Worm (Caenorhabditis elegans) whole organism, L2 larva: ENCODE measurements around the gene nrf-6.

Experiments
- C34F6.9 ChIP-seq: fragments of 150-350 bp; optimal IDR thresholded peaks from 2 replicates; lab custom pipeline; 2014; ENCODE audit warnings: missing biosample characterization, missing genetic modification characterization
- F13H6.1 ChIP-seq: sonication (generic microtip); optimal IDR thresholded peaks from 2 replicates; lab custom pipeline; 2016; ENCODE audit warnings: missing genetic modification characterization, missing compliant biosample characterization
- R02D3.7 ChIP-seq: fragments of 150-350 bp; optimal IDR thresholded peaks from 2 replicates; lab custom pipeline; 2014; ENCODE audit warnings: missing biosample characterization, missing genetic modification characterization
- Y55F3AM.14 ChIP-seq: fragments of 200-800 bp; sonication (Bioruptor generic); optimal IDR thresholded peaks from 2 replicates; lab custom pipeline; 2018; ENCODE audit warnings: mild to moderate bottlenecking, missing genetic modification characterization, missing compliant biosample characterization
- ZK546.5 ChIP-seq: sonication (generic microtip); optimal IDR thresholded peaks from 2 replicates; lab custom pipeline; 2017; ENCODE audit warnings: missing biosample characterization, missing genetic modification characterization
- alr-1 ChIP-seq: fragments of 150-350 bp; optimal IDR thresholded peaks from 2 replicates; lab custom pipeline; 2014; ENCODE audit warnings: missing biosample characterization, missing genetic modification characterization
- blmp-1 ChIP-seq: sonication (generic microtip); optimal IDR thresholded peaks from 2 replicates; lab custom pipeline; 2017; ENCODE audit warnings: missing genetic modification characterization, mild to moderate bottlenecking, missing compliant biosample characterization, antibody characterized with exemption, moderate library complexity; ENCODE audit not compliant: insufficient read depth
- ceh-16 ChIP-seq: fragments of 150-350 bp; optimal IDR thresholded peaks from 2 replicates; lab custom pipeline; 2014; ENCODE audit warnings: missing biosample characterization, missing genetic modification characterization
- ceh-82 ChIP-seq: fragments of 150-350 bp; optimal IDR thresholded peaks from 2 replicates; lab custom pipeline; 2014; ENCODE audit warnings: missing biosample characterization, missing genetic modification characterization
- dmd-4 ChIP-seq: sonication (generic microtip); optimal IDR thresholded peaks from 2 replicates; lab custom pipeline; 2017; ENCODE audit warnings: missing biosample characterization, missing genetic modification characterization
- fos-1 ChIP-seq: fragments of 150-350 bp; optimal IDR thresholded peaks from 2 replicates; lab custom pipeline; 2014; ENCODE audit warnings: missing biosample characterization, missing genetic modification characterization
- gmeb-1 ChIP-seq: fragments of 150-350 bp; optimal IDR thresholded peaks from 2 replicates; lab custom pipeline; 2014; ENCODE audit warnings: missing biosample characterization, missing genetic modification characterization
- lin-13 ChIP-seq: fragments of 150-350 bp; optimal IDR thresholded peaks from 2 replicates; lab custom pipeline; 2014; ENCODE audit warnings: missing biosample characterization, missing genetic modification reagents, missing genetic modification characterization
- lin-39 ChIP-seq: fragments of 150-350 bp; optimal IDR thresholded peaks from 2 replicates; lab custom pipeline; 2014; ENCODE audit warnings: missing biosample characterization, missing genetic modification reagents, missing genetic modification characterization
- lsy-2 ChIP-seq, 2 experiments: fragments of 150-350 bp in 1 of 2; sonication (generic microtip) in 1 of 2; optimal IDR thresholded peaks; 2 replicates each; lab custom pipeline; 2014 to 2017; ENCODE audit warnings: missing biosample characterization in 2 of 2, missing genetic modification characterization in 2 of 2
- mbf-1 ChIP-seq: sonication (generic microtip); optimal IDR thresholded peaks from 2 replicates; lab custom pipeline; 2017; ENCODE audit warnings: missing biosample characterization, missing genetic modification characterization
- nhr-10 ChIP-seq: sonication (generic microtip); optimal IDR thresholded peaks from 2 replicates; lab custom pipeline; 2017; ENCODE audit warnings: missing biosample characterization, missing genetic modification characterization
- nhr-12 ChIP-seq: fragments of 150-350 bp; optimal IDR thresholded peaks from 2 replicates; lab custom pipeline; 2014; ENCODE audit warnings: missing biosample characterization, missing genetic modification characterization
- nhr-21 ChIP-seq: fragments of 150-350 bp; optimal IDR thresholded peaks from 2 replicates; lab custom pipeline; 2014; ENCODE audit warnings: missing biosample characterization, missing genetic modification characterization
- nhr-23 ChIP-seq: fragments of 150-350 bp; optimal IDR thresholded peaks from 2 replicates; lab custom pipeline; 2014; ENCODE audit warnings: missing biosample characterization, missing genetic modification reagents, missing genetic modification characterization
- nhr-25 ChIP-seq: fragments of 150-350 bp; sonication (generic microtip); optimal IDR thresholded peaks from 3 replicates; lab custom pipeline; 2014; ENCODE audit warnings: missing biosample characterization, missing genetic modification characterization
- nhr-6 ChIP-seq: fragments of 150-350 bp; optimal IDR thresholded peaks from 2 replicates; lab custom pipeline; 2014; ENCODE audit warnings: missing biosample characterization, missing genetic modification characterization
- nhr-77 ChIP-seq: fragments of 150-350 bp; optimal IDR thresholded peaks from 2 replicates; lab custom pipeline; 2014; ENCODE audit warnings: missing biosample characterization, missing genetic modification characterization
- sem-4 ChIP-seq: fragments of 150-350 bp; optimal IDR thresholded peaks from 2 replicates; lab custom pipeline; 2014; ENCODE audit warnings: missing biosample characterization, missing genetic modification reagents, missing genetic modification characterization
- skn-1 ChIP-seq: sonication (generic microtip); optimal IDR thresholded peaks from 2 replicates; lab custom pipeline; 2017; ENCODE audit warnings: missing biosample characterization, missing genetic modification characterization
- sma-3 ChIP-seq: sonication (generic microtip); optimal IDR thresholded peaks from 2 replicates; lab custom pipeline; 2016; ENCODE audit warnings: missing genetic modification reagents, missing genetic modification characterization, missing compliant biosample characterization
- sma-9 ChIP-seq, 2 experiments: fragments of 150-350 bp in 1 of 2; sonication (generic microtip) in 1 of 2; optimal IDR thresholded peaks; 2 replicates each; lab custom pipeline; 2014 to 2016; ENCODE audit warnings: missing genetic modification characterization in 2 of 2, mild to moderate bottlenecking in 1 of 2, missing biosample characterization in 1 of 2, missing compliant biosample characterization in 1 of 2, missing genetic modification reagents in 1 of 2, moderate library complexity in 1 of 2
- snpc-4 ChIP-seq: fragments of 150-350 bp; optimal IDR thresholded peaks from 2 replicates; lab custom pipeline; 2014; ENCODE audit warnings: missing biosample characterization, missing genetic modification characterization
- unc-39 ChIP-seq: fragments of 150-350 bp; optimal IDR thresholded peaks from 2 replicates; lab custom pipeline; 2014; ENCODE audit warnings: missing biosample characterization, missing genetic modification characterization
- unc-55 ChIP-seq: fragments of 150-350 bp; sonication (generic microtip); optimal IDR thresholded peaks from 3 replicates; lab custom pipeline; 2014; ENCODE audit warnings: missing biosample characterization, missing genetic modification reagents, missing genetic modification characterization
- unc-62 ChIP-seq: fragments of 150-350 bp; optimal IDR thresholded peaks from 2 replicates; lab custom pipeline; 2014; ENCODE audit warnings: missing biosample characterization, missing genetic modification reagents, missing genetic modification characterization
- zag-1 ChIP-seq: fragments of 150-350 bp; optimal IDR thresholded peaks from 2 replicates; lab custom pipeline; 2014; ENCODE audit warnings: missing biosample characterization, missing genetic modification characterization
- ztf-4 ChIP-seq: fragments of 150-350 bp; optimal IDR thresholded peaks from 2 replicates; lab custom pipeline; 2014; ENCODE audit warnings: missing biosample characterization, missing genetic modification characterization

nrf-6 gene

DNA sequence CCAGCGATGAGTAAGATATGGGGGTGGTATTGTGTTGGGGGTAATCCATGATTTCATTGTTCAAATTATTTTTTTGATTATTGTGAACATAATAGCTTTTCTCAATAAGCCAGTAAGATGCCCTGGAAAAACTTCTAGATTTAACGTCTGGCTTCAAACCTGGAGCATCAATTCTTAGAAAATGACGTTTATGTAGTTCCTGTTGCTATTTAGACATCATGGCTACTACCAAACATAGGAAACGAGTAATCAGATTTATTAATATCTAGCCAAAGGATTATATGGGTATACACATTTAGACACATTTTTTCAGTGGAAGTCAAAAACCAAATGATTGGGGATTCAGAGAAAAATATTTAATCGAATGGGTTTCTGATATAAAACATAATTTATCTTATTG, 27.0 kb upstream of the nrf-6 start:
- TF ChIP-seq fos-1 (tag; lab: Kevin White, UChicago) (no peak), snpc-4 (tag; lab: Kevin White, UChicago) (no peak), ceh-16 (tag; lab: Kevin White, UChicago) (no peak), lin-39 (tag; lab: Kevin White, UChicago) (no peak), nhr-6 (no peak), F13H6.1 (tag; lab: Kevin White, UChicago) (no peak), unc-39 (tag; lab: Kevin White, UChicago) (no peak), sma-9 (GFP tag; optimal IDR thresholded peaks at IDR 0.05; lab: Kevin White, UChicago) (peak; percentile 18), sma-9 (tag; optimal IDR thresholded peaks at IDR 0.05; lab: Kevin White, UChicago) (no peak), Y55F3AM.14 (no peak), nhr-21 (tag; lab: Kevin White, UChicago) (peak; percentile 24)

DNA sequence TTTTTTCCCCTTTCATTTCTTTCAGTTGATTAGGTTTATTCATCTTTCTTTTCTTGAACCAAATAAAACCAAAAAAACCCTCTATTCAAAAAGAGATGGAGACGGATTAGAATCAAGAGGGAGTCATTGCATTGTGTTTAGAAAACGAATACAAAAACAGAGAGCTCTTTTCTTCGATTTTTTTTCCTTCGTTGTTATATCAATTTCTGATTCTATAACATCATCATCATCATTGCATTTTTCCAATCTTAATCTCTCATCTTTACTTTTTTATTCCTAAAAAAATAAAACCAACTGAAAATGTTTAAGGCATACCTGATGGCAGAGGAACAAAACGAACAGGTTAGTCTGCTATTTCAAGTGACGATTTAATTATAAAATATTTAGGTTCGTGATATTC, 26.3 kb upstream of the nrf-6 start, which contains the start of gene T05H10.8:
TSS of gene T05H10.8 (plus strand) at position 301 of the 400 bp plus-strand sequence.
- TF ChIP-seq sma-9 (GFP tag; optimal IDR thresholded peaks at IDR 0.05; lab: Kevin White, UChicago) = no peak
- TF ChIP-seq sma-9 (tag; optimal IDR thresholded peaks at IDR 0.05; lab: Kevin White, UChicago) = no peak
- TF ChIP-seq nhr-77 (tag; lab: Kevin White, UChicago) = no peak
- TF ChIP-seq lsy-2 (tag; optimal IDR thresholded peaks at IDR 0.05; lab: Kevin White, UChicago) = no peak
- no peak for TF ChIP-seq nhr-6
- no peak for TF ChIP-seq C34F6.9
- no peak for TF ChIP-seq nhr-12 (tag; lab: Kevin White, UChicago)
- TF ChIP-seq nhr-21 (tag; lab: Kevin White, UChicago) = no peak
- no peak for TF ChIP-seq ztf-4
- TF ChIP-seq lin-39 (tag; lab: Kevin White, UChicago) = no peak
- TF ChIP-seq, all 48 proteins: peak for 0

DNA sequence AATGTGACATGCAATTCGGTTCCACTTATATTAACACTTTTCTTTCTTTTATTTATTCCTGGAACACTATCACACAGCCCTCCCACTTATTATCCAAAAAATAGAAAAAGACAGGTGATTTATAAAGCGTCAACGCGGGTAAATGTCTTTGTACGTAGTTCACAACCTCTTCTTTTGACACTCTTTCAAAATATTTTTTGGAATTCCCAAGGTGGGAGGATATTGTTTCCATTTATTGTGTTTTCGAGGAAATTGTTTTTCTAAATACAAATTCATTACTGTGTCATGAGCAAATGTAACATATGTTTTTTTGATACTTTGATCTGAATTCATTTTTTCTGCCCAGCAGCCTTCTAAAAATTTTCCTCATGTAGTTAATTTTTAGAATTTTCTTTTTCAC, 25.4 kb upstream of the nrf-6 start:
- TF ChIP-seq sma-3 (GFP tag; lab: Kevin White, UChicago) (no peak), lsy-2 (tag; optimal IDR thresholded peaks at IDR 0.05; lab: Kevin White, UChicago) (no peak), ZK546.5 (tag; lab: Kevin White, UChicago) (no peak), R02D3.7 (no peak), blmp-1 (tag; lab: Kevin White, UChicago) (no peak), mbf-1 (tag; lab: Kevin White, UChicago) (no peak), lin-13 (GFP tag; lab: Kevin White, UChicago) (no peak), ztf-4 (no peak), snpc-4 (tag; lab: Kevin White, UChicago) (no peak), nhr-23 (no peak), nhr-12 (tag; lab: Kevin White, UChicago) (no peak), unc-55 (no peak), unc-39 (tag; lab: Kevin White, UChicago) (no peak), unc-62 (no peak), zag-1 (tag; lab: Kevin White, UChicago) (no peak)

ce11 chrII:8052850-8053249, 20.3 kb upstream of the nrf-6 start, which contains the start of gene T05H10.4:
Gene T05H10.4, plus strand, starts transcription at chrII:8053150.
- TF ChIP-seq ztf-4 (no peak), unc-55 (no peak), nhr-10 (tag; lab: Kevin White, UChicago) (no peak)

ce11 chrII:8052172-8052571, 19.7 kb upstream of the nrf-6 start:
- TF ChIP-seq lin-13 (GFP tag; lab: Kevin White, UChicago) (no peak), gmeb-1 (no peak), ZK546.5 (tag; lab: Kevin White, UChicago) (no peak)

- TF ChIP-seq C34F6.9 = no peak
- no peak for TF ChIP-seq Y55F3AM.14
- no peak for TF ChIP-seq ceh-82
- no peak for TF ChIP-seq nhr-25 (tag; lab: Kevin White, UChicago)
- TF ChIP-seq zag-1 (tag; lab: Kevin White, UChicago) = no peak
- TF ChIP-seq sem-4 (tag; lab: Kevin White, UChicago) = no peak
- TF ChIP-seq nhr-10 (tag; lab: Kevin White, UChicago) = no peak
- TF ChIP-seq gmeb-1 = no peak
- no peak for TF ChIP-seq blmp-1 (tag; lab: Kevin White, UChicago)
- TF ChIP-seq ztf-4 = no peak
- no peak for TF ChIP-seq nhr-21 (tag; lab: Kevin White, UChicago)
- no peak for TF ChIP-seq sma-3 (GFP tag; lab: Kevin White, UChicago)
- no peak for TF ChIP-seq skn-1 (tag; lab: Kevin White, UChicago)
- TF ChIP-seq lsy-2 (tag; optimal IDR thresholded peaks at IDR 0.05; lab: Kevin White, UChicago) = no peak
- no peak for TF ChIP-seq dmd-4
- TF ChIP-seq alr-1 (tag; lab: Kevin White, UChicago) = no peak
- TF ChIP-seq unc-39 (tag; lab: Kevin White, UChicago) = no peak
Measured at ce11 chrII:8051330-8051729, 18.8 kb upstream of the nrf-6 start.
